Worm (Caenorhabditis elegans) whole organism, L3 larva: Measurements from ENCODE around the gene act-3.

Experiments used
- R02D3.7 ChIP-seq: fragments of 150-350 bp; optimal IDR thresholded peaks from 2 replicates; lab custom pipeline; 2014; ENCODE audit warnings: missing biosample characterization, missing genetic modification characterization
- ZK546.5 ChIP-seq: sonication (generic microtip); optimal IDR thresholded peaks from 2 replicates; lab custom pipeline; 2017; ENCODE audit warnings: missing biosample characterization, missing genetic modification characterization
- aly-2 ChIP-seq: fragments of 150-350 bp; optimal IDR thresholded peaks from 2 replicates; lab custom pipeline; 2014; ENCODE audit warnings: missing biosample characterization, missing genetic modification characterization
- ama-1 ChIP-seq: fragments of 150-350 bp; optimal IDR thresholded peaks from 2 replicates; lab custom pipeline; 2018
- ceh-16 ChIP-seq: sonication (generic microtip); optimal IDR thresholded peaks from 2 replicates; lab custom pipeline; 2017; ENCODE audit warnings: missing biosample characterization, missing genetic modification characterization
- ceh-28 ChIP-seq: fragments of 150-350 bp; optimal IDR thresholded peaks from 2 replicates; lab custom pipeline; 2014; ENCODE audit warnings: missing biosample characterization, missing genetic modification reagents, missing genetic modification characterization
- ceh-82 ChIP-seq: fragments of 150-350 bp; optimal IDR thresholded peaks from 2 replicates; lab custom pipeline; 2014; ENCODE audit warnings: missing biosample characterization, missing genetic modification characterization
- ceh-9 ChIP-seq: sonication (generic microtip); optimal IDR thresholded peaks from 2 replicates; lab custom pipeline; 2018; ENCODE audit warnings: missing biosample characterization, missing genetic modification characterization
- daf-12 ChIP-seq: fragments of 150-350 bp; optimal IDR thresholded peaks from 2 replicates; lab custom pipeline; 2014; ENCODE audit warnings: missing biosample characterization, missing genetic modification reagents, missing genetic modification characterization
- egl-27 ChIP-seq: sonication (generic microtip); optimal IDR thresholded peaks from 4 replicates; lab custom pipeline; 2017; ENCODE audit warnings: missing biosample characterization, missing genetic modification reagents, missing genetic modification characterization
- egl-5 ChIP-seq: fragments of 150-350 bp; optimal IDR thresholded peaks from 2 replicates; lab custom pipeline; 2017; ENCODE audit warnings: missing biosample characterization, missing genetic modification reagents, missing genetic modification characterization, inconsistent platforms
- elt-1 ChIP-seq: fragments of 150-350 bp; optimal IDR thresholded peaks from 2 replicates; lab custom pipeline; 2014; ENCODE audit warnings: missing biosample characterization, missing genetic modification characterization
- elt-2 ChIP-seq: sonication (generic microtip); optimal IDR thresholded peaks from 2 replicates; lab custom pipeline; 2016; ENCODE audit warnings: missing genetic modification reagents, mild to moderate bottlenecking, missing genetic modification characterization, missing compliant biosample characterization
- elt-3 ChIP-seq, 3 experiments: fragments of 150-350 bp in 1 of 3; sonication (generic microtip) in 2 of 3; optimal IDR thresholded peaks; 2 replicates in 2 of 3; 4 replicates in 1 of 3; lab custom pipeline; 2014 to 2017; ENCODE audit warnings: missing biosample characterization in 3 of 3, missing genetic modification characterization in 3 of 3
- eor-1 ChIP-seq, 2 experiments: fragments of 150-350 bp; optimal IDR thresholded peaks; 2 replicates each; lab custom pipeline; 2014 to 2018; ENCODE audit warnings: missing biosample characterization in 2 of 2, missing genetic modification characterization in 2 of 2
- fkh-10 ChIP-seq: sonication (generic microtip); optimal IDR thresholded peaks from 2 replicates; lab custom pipeline; 2017; ENCODE audit warnings: missing biosample characterization, missing genetic modification reagents, missing genetic modification characterization
- fkh-2 ChIP-seq: fragments of 150-350 bp; optimal IDR thresholded peaks from 2 replicates; lab custom pipeline; 2014; ENCODE audit warnings: missing biosample characterization, missing genetic modification reagents, missing genetic modification characterization
- fos-1 ChIP-seq: fragments of 150-350 bp; optimal IDR thresholded peaks from 2 replicates; lab custom pipeline; 2014; ENCODE audit warnings: missing biosample characterization, missing genetic modification characterization
- hmg-11 ChIP-seq: sonication (generic microtip); optimal IDR thresholded peaks from 2 replicates; lab custom pipeline; 2016; ENCODE audit warnings: missing genetic modification characterization, missing compliant biosample characterization
- jun-1 ChIP-seq: fragments of 150-350 bp; optimal IDR thresholded peaks from 2 replicates; lab custom pipeline; 2014; ENCODE audit warnings: missing biosample characterization, missing genetic modification reagents, missing genetic modification characterization
- lin-15B ChIP-seq: fragments of 150-350 bp; optimal IDR thresholded peaks from 2 replicates; lab custom pipeline; 2014; ENCODE audit warnings: missing biosample characterization, missing genetic modification characterization
- lin-39 ChIP-seq: fragments of 150-350 bp; optimal IDR thresholded peaks from 2 replicates; lab custom pipeline; 2018; ENCODE audit warnings: missing biosample characterization, missing genetic modification reagents, missing genetic modification characterization
- lsy-12 ChIP-seq: sonication (generic microtip); optimal IDR thresholded peaks from 2 replicates; lab custom pipeline; 2016; ENCODE audit warnings: mild to moderate bottlenecking, missing genetic modification characterization, missing compliant biosample characterization
- mdl-1 ChIP-seq: fragments of 150-350 bp; optimal IDR thresholded peaks from 2 replicates; lab custom pipeline; 2014; ENCODE audit warnings: missing biosample characterization, missing genetic modification characterization
- mml-1 ChIP-seq: fragments of 150-350 bp; sonication (generic microtip); optimal IDR thresholded peaks from 3 replicates; lab custom pipeline; 2014; ENCODE audit warnings: missing biosample characterization, missing genetic modification characterization
- nfya-1 ChIP-seq: sonication (generic microtip); optimal IDR thresholded peaks from 2 replicates; lab custom pipeline; 2017; ENCODE audit warnings: missing genetic modification characterization, mild to moderate bottlenecking, missing compliant biosample characterization, antibody characterized with exemption, moderate library complexity; ENCODE audit not compliant: insufficient read depth
- nhr-11 ChIP-seq: fragments of 150-350 bp; optimal IDR thresholded peaks from 2 replicates; lab custom pipeline; 2014; ENCODE audit warnings: missing biosample characterization, missing genetic modification characterization
- nhr-12 ChIP-seq: fragments of 150-350 bp; optimal IDR thresholded peaks from 2 replicates; lab custom pipeline; 2014; ENCODE audit warnings: missing biosample characterization, missing genetic modification characterization
- nhr-23 ChIP-seq: fragments of 150-350 bp; optimal IDR thresholded peaks from 2 replicates; lab custom pipeline; 2014; ENCODE audit warnings: missing biosample characterization, missing genetic modification reagents, missing genetic modification characterization
- nhr-237 ChIP-seq: fragments of 150-350 bp; optimal IDR thresholded peaks from 2 replicates; lab custom pipeline; 2014; ENCODE audit warnings: missing biosample characterization, missing genetic modification characterization
- nhr-25 ChIP-seq: sonication (generic microtip); optimal IDR thresholded peaks from 2 replicates; lab custom pipeline; 2017; ENCODE audit warnings: missing biosample characterization, missing genetic modification characterization
- nhr-28 ChIP-seq: fragments of 150-350 bp; optimal IDR thresholded peaks from 2 replicates; lab custom pipeline; 2014; ENCODE audit warnings: missing biosample characterization, missing genetic modification characterization
- nhr-43 ChIP-seq: sonication (generic microtip); optimal IDR thresholded peaks from 2 replicates; lab custom pipeline; 2016; ENCODE audit warnings: mild to moderate bottlenecking, missing genetic modification characterization, missing compliant biosample characterization; ENCODE audit not compliant: poor library complexity, severe bottlenecking
- nhr-67 ChIP-seq: fragments of 150-350 bp; optimal IDR thresholded peaks from 2 replicates; lab custom pipeline; 2014; ENCODE audit warnings: missing biosample characterization, missing genetic modification characterization
- nhr-76 ChIP-seq: fragments of 150-350 bp; sonication (generic microtip); optimal IDR thresholded peaks from 5 replicates; lab custom pipeline; 2014; ENCODE audit warnings: missing biosample characterization, missing genetic modification characterization
- nhr-77 ChIP-seq: fragments of 150-350 bp; optimal IDR thresholded peaks from 2 replicates; lab custom pipeline; 2014; ENCODE audit warnings: missing biosample characterization, missing genetic modification characterization
- pha-4 ChIP-seq: fragments of 150-350 bp; optimal IDR thresholded peaks from 2 replicates; lab custom pipeline; 2014; ENCODE audit warnings: missing biosample characterization, missing genetic modification reagents, missing genetic modification characterization
- pqm-1 ChIP-seq: fragments of 150-350 bp; optimal IDR thresholded peaks from 2 replicates; lab custom pipeline; 2017; ENCODE audit warnings: missing biosample characterization, missing genetic modification characterization, inconsistent platforms
- sea-2 ChIP-seq: fragments of 150-350 bp; sonication (generic microtip); optimal IDR thresholded peaks from 4 replicates; lab custom pipeline; 2014; ENCODE audit warnings: missing biosample characterization, missing genetic modification reagents, missing genetic modification characterization
- skn-1 ChIP-seq: fragments of 150-350 bp; optimal IDR thresholded peaks from 2 replicates; lab custom pipeline; 2014; ENCODE audit warnings: missing biosample characterization, missing genetic modification characterization
- snpc-4 ChIP-seq: fragments of 150-350 bp; optimal IDR thresholded peaks from 2 replicates; lab custom pipeline; 2014; ENCODE audit warnings: missing biosample characterization, missing genetic modification characterization
- tbx-2 ChIP-seq: sonication (generic microtip); optimal IDR thresholded peaks from 2 replicates; lab custom pipeline; 2016; ENCODE audit warnings: mild to moderate bottlenecking, missing genetic modification characterization, missing compliant biosample characterization
- unc-39 ChIP-seq: sonication (generic microtip); optimal IDR thresholded peaks from 4 replicates; lab custom pipeline; 2017; ENCODE audit warnings: missing biosample characterization, missing genetic modification characterization
- unc-62 ChIP-seq: fragments of 150-350 bp; sonication (generic microtip); optimal IDR thresholded peaks from 4 replicates; lab custom pipeline; 2014; ENCODE audit warnings: missing biosample characterization, missing genetic modification reagents, missing genetic modification characterization
- zag-1 ChIP-seq: fragments of 150-350 bp; optimal IDR thresholded peaks from 2 replicates; lab custom pipeline; 2014; ENCODE audit warnings: missing biosample characterization, missing genetic modification characterization
- ztf-11 ChIP-seq: fragments of 150-350 bp; optimal IDR thresholded peaks from 2 replicates; lab custom pipeline; 2014; ENCODE audit warnings: missing biosample characterization, missing genetic modification characterization
- ztf-4 ChIP-seq: fragments of 150-350 bp; optimal IDR thresholded peaks from 2 replicates; lab custom pipeline; 2014; ENCODE audit warnings: missing biosample characterization, missing genetic modification characterization

Gene act-3

ce11 chrV:11076403-11076802 lies 2.1 kb upstream of the act-3 start:
- no peak for TF ChIP-seq fkh-2 (tag; lab: Kevin White, UChicago)
- TF ChIP-seq nhr-237 (tag; lab: Kevin White, UChicago), result no peak
- peak; percentile 8 for TF ChIP-seq egl-5 (tag; lab: Kevin White, UChicago)
- peak; percentile 72 for TF ChIP-seq nhr-25
- TF ChIP-seq elt-2, result peak; percentile 52
- TF ChIP-seq ceh-16 (tag; lab: Kevin White, UChicago), result no peak
- no peak for TF ChIP-seq ceh-28
- no peak for TF ChIP-seq snpc-4 (tag; lab: Kevin White, UChicago)
- TF ChIP-seq jun-1, result peak; percentile 4
- peak; percentile 94 for TF ChIP-seq ama-1 (lab: Kevin White, UChicago)
- TF ChIP-seq pha-4 (tag; lab: Kevin White, UChicago), result peak; percentile 32

DNA sequence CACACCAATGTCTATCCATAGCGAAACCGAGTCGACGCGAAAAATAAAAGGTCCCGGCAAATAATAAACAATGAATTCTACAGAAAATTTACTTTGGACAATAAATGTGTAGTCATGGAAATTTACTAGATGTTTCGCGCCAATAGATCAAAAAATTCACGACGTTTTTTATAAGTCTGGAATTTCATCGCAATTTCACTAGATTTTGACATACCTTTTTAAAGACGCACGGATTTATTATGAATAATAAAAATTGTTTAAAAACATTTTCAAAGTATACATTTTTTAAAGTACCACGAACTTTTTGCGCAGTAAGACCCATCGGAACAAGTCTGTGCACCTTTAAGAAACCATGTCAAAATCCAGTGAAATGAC lies 1.7 kb upstream of the act-3 start:
- TF ChIP-seq nhr-76 (tag; lab: Kevin White, UChicago), result no peak
- TF ChIP-seq tbx-2, result peak; percentile 34
- peak; percentile 14 for TF ChIP-seq nhr-43 (tag; lab: Kevin White, UChicago)
- TF ChIP-seq, all 47 proteins: peak for 2

DNA sequence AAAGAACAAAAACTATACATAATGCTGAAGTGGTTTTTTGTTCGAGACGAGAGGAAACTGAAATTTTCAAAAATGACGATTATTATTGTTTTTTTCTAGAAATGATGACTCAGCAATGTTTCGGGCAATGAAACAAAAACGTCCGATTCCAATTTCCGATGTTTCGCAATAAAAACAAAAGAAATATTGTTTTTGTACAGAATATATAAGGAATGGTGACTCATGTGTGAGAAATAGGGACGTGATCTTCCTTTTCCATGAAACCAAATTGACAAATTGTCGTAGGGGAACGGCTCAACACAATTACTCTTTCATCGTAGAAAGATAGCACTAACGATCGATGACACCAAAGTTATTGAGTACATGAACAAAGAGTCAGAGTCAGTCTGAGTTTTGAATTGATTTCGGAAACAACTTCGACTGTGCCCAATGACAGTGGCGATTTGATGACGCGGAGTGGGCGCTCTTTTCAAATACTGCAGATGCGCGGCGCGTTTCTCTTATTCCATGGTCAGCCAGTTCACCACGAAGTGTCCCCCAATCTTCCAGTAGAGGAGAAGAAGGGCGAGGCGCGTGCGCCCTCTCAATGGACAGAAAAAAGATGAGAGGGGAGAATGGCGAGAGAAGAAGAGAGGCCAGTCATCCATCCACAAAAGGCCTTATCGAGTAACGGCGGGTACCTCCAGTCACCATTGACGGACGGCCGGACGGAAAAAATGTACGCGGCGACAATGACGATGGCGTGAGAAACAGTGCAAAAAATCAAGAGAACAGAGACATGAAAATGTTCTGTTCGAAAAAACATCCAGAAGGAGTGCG lies 1.1 kb upstream of the act-3 start:
- peak; percentile 64 for TF ChIP-seq ama-1 (lab: Kevin White, UChicago)
- no peak for TF ChIP-seq elt-3 (tag; optimal IDR thresholded peaks at IDR 0.05; lab: Kevin White, UChicago)
- TF ChIP-seq aly-2 (tag; lab: Kevin White, UChicago), result no peak
- TF ChIP-seq nhr-43 (tag; lab: Kevin White, UChicago), result no peak
- no peak for TF ChIP-seq ceh-82 (tag; lab: Kevin White, UChicago)
- no peak for TF ChIP-seq R02D3.7 (tag; lab: Kevin White, UChicago)
- TF ChIP-seq nhr-12 (tag; lab: Kevin White, UChicago), result no peak
- TF ChIP-seq unc-62, result no peak
- no peak for TF ChIP-seq pha-4 (tag; lab: Kevin White, UChicago)
- no peak for TF ChIP-seq nhr-67 (tag; lab: Kevin White, UChicago)
- TF ChIP-seq pqm-1 (tag; lab: Kevin White, UChicago), result no peak
- TF ChIP-seq tbx-2, result no peak
- TF ChIP-seq nhr-237 (tag; lab: Kevin White, UChicago), result no peak
- no peak for TF ChIP-seq egl-27 (tag; lab: Kevin White, UChicago)
- peak; percentile 68 for TF ChIP-seq nhr-25
- TF ChIP-seq nhr-76 (tag; lab: Kevin White, UChicago), result no peak
- TF ChIP-seq mml-1 (tag; lab: Kevin White, UChicago), result no peak
- TF ChIP-seq nfya-1 (tag; lab: Kevin White, UChicago), result peak; percentile 78
- peak; percentile 26 for TF ChIP-seq nhr-23
- no peak for TF ChIP-seq ceh-28
- no peak for TF ChIP-seq unc-39 (tag; lab: Kevin White, UChicago)
- TF ChIP-seq ceh-9 (tag; lab: Kevin White, UChicago), result no peak
- no peak for TF ChIP-seq zag-1 (tag; lab: Kevin White, UChicago)
- TF ChIP-seq nhr-11, result no peak
- TF ChIP-seq jun-1, result no peak
- no peak for TF ChIP-seq nhr-77 (tag; lab: Kevin White, UChicago)
- no peak for TF ChIP-seq lin-39 (tag; lab: Kevin White, UChicago)
- TF ChIP-seq eor-1 (tag; optimal IDR thresholded peaks at IDR 0.05; lab: Kevin White, UChicago), result no peak
- TF ChIP-seq ztf-4 (tag; lab: Kevin White, UChicago), result no peak
- peak; percentile 61 for TF ChIP-seq lin-15B
- TF ChIP-seq snpc-4 (tag; lab: Kevin White, UChicago), result peak; percentile 28
- no peak for TF ChIP-seq daf-12 (tag; lab: Kevin White, UChicago)
- TF ChIP-seq lsy-12, result no peak
- TF ChIP-seq fkh-2 (tag; lab: Kevin White, UChicago), result no peak
- no peak for TF ChIP-seq elt-2
- TF ChIP-seq ceh-16 (tag; lab: Kevin White, UChicago), result no peak
- TF ChIP-seq nhr-28 (tag; lab: Kevin White, UChicago), result no peak
- no peak for TF ChIP-seq ZK546.5 (tag; lab: Kevin White, UChicago)
- TF ChIP-seq fkh-10 (GFP tag; lab: Kevin White, UChicago), result no peak
- TF ChIP-seq skn-1 (tag; lab: Kevin White, UChicago), result no peak
- TF ChIP-seq fos-1, result no peak
- no peak for TF ChIP-seq ztf-11
- TF ChIP-seq elt-1 (tag; lab: Kevin White, UChicago), result no peak
- peak; percentile 85 for TF ChIP-seq hmg-11 (tag; lab: Kevin White, UChicago)
- peak; percentile 23 for TF ChIP-seq mdl-1 (tag; lab: Kevin White, UChicago)
- TF ChIP-seq sea-2 (GFP tag; lab: Kevin White, UChicago), result no peak
- no peak for TF ChIP-seq egl-5 (tag; lab: Kevin White, UChicago)
